Worm (Caenorhabditis elegans): ENCODE measurements around the gene F07B7.7.
"Not testable (repeated sequence)": the region's sequence is repeated elsewhere in the genome, so short reads cannot be mapped to it uniquely, and the experiment has no call there.

- not testable (repeated sequence) for TF ChIP-seq hmg-4 (GFP tag; optimal IDR thresholded peaks at IDR 0.05); tbx-37 (GFP tag; conservative IDR thresholded peaks at IDR 0.05); ama-1 (optimal IDR thresholded peaks at IDR 0.05); hmbx-1 (tag; optimal IDR thresholded peaks at IDR 0.05); scrt-1 (GFP tag; IDR thresholded peaks at IDR 0.05); tra-4 (tag; optimal IDR thresholded peaks at IDR 0.05); ceh-36 (tag; optimal IDR thresholded peaks at IDR 0.05)
Measured at ce11 chrV:8819855-8820254, 15.6 kb upstream of the F07B7.7 start, which contains the start of gene rpm-1.
